Fruit fly (Drosophila melanogaster) whole organism: ENCODE results near the gene CG9444.

Source experiments
- CG8478 ChIP-seq: fragments of >200 bp; optimal IDR thresholded peaks from 2 replicates; lab custom pipeline; 2018; ENCODE audit warnings: inconsistent platforms
- Dll ChIP-seq: fragments of >200 bp; optimal IDR thresholded peaks from 2 replicates; lab custom pipeline; 2017
- EcR ChIP-seq, 2 experiments: fragments of >200 bp; optimal IDR thresholded peaks; 2 replicates each; lab custom pipeline; 2017; ENCODE audit warnings: missing biosample characterization in 2 of 2, missing genetic modification characterization in 2 of 2, missing genetic modification reagents in 2 of 2
- pan ChIP-seq: fragments of >200 bp; optimal IDR thresholded peaks from 2 replicates; lab custom pipeline; 2017
- psq ChIP-seq: fragments of >200 bp; optimal IDR thresholded peaks from 2 replicates; lab custom pipeline; 2017
- usp ChIP-seq: fragments of >200 bp; optimal IDR thresholded peaks from 2 replicates; lab custom pipeline; 2017; ENCODE audit warnings: missing biosample characterization, missing genetic modification characterization, mixed read lengths

The CG9444 gene

DNA sequence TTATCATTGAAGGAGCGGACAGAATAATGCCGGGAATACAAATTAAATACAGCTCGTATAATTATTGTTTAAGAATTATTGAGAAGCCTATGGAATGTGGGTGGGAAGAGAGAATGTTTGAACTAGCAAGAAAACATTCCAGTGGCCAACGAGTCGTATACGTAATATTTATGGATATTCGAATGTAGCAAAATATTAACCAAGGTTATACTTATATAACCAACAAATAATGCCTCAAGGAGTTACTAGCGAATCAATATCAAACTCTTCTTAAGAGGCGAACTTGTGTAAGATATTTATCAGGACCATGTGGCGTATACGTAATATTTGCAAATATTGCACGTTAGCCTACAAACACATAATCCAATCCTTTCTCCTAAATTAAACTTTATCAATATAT is 18.7 kb downstream of the CG9444 start:
- TF ChIP-seq EcR (GFP tag; optimal IDR thresholded peaks at IDR 0.05; lab: Kevin White, UChicago) = no peak
- TF ChIP-seq Dll = no peak
- TF ChIP-seq usp (GFP tag; lab: Kevin White, UChicago) = no peak
- no peak for TF ChIP-seq pan
- TF ChIP-seq CG8478 (lab: Kevin White, UChicago) = no peak
- TF ChIP-seq psq = no peak

- no peak for TF ChIP-seq pan
- TF ChIP-seq usp (GFP tag; lab: Kevin White, UChicago) = no peak
- no peak for TF ChIP-seq CG8478 (lab: Kevin White, UChicago)
- no peak for TF ChIP-seq Dll
- no peak for TF ChIP-seq EcR (GFP tag; optimal IDR thresholded peaks at IDR 0.05; lab: Kevin White, UChicago)
- no peak for TF ChIP-seq psq
Measured at dm6 chr3R:9646104-9646707, 37.9 kb downstream of the CG9444 start, which contains the start of gene Fst. Gene Fst, minus strand, starts transcription at chr3R:9646154.

DNA sequence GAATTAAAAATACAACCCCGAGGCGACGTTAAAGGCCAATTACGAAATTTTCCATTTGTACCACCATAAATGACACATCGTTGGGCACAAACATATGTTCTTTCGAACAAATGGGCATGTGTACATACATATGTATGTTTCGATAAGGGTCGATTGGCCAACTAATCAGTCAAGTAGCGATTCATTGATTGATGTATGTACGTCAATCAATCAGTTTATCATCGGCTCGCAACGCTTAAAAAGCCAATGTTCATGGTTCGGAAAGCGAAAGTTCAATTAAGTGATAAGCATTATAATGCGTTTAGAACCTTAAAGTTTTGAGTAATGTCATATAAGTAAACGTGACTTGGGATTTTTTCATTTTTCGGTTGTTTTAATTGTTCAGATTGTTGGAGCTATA is 39.4 kb downstream of the CG9444 start:
- TF ChIP-seq Dll = no peak

DNA sequence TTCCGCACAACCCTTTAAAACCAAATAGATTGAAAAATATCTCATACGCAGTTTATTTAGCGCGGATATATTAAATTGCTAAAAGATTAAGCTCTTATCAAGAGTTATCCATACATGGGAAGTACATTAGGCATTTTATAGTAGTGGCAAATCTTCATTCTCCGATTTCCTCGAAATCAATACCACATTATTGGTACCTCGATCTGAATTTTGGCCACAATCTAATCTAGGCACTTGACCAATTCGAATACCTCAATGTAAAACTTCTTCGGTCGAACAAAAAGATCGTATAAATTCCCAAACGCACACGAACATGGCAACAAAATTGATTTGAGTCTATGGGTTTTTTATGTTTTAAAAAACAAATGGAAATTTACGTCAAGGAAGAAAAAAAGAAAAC is 40.1 kb downstream of the CG9444 start:
- TF ChIP-seq psq (no peak), pan (no peak), usp (GFP tag; lab: Kevin White, UChicago) (no peak), CG8478 (lab: Kevin White, UChicago) (no peak), EcR (GFP tag; optimal IDR thresholded peaks at IDR 0.05; lab: Kevin White, UChicago) (no peak), Dll (no peak)

dm6 chr3R:9640313-9640712 is 43.8 kb downstream of the CG9444 start:
- TF ChIP-seq pan (no peak), usp (GFP tag; lab: Kevin White, UChicago) (no peak), CG8478 (lab: Kevin White, UChicago) (no peak), EcR (GFP tag; optimal IDR thresholded peaks at IDR 0.05; lab: Kevin White, UChicago) (no peak), Dll (no peak), psq (no peak)

DNA sequence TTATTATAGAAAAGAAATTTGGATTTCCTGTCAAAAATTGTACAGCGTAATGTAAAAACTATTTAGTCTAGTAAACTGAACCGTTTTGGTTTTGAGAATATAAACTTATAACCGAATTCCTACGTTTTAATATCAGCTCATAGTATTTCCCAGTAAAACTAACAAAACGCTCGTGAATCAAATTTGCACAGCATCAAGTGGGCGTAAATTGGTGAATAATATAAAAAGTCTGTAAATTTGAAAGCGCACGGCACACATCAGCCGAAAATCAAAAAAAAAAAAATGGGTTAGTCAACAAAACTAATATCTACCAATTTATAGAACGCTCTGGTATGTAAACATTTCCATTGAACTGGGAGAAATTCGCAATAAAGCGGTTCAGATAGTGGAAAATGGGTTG is 46.2 kb downstream of the CG9444 start, which contains the start of gene Dh44:
Gene Dh44 (plus strand): TSS at position 301 of the 400 bp plus-strand sequence.
- no peak for TF ChIP-seq pan
- no peak for TF ChIP-seq psq
- TF ChIP-seq EcR (GFP tag; optimal IDR thresholded peaks at IDR 0.05; lab: Kevin White, UChicago) = no peak
- TF ChIP-seq CG8478 (lab: Kevin White, UChicago) = no peak
- no peak for TF ChIP-seq Dll
- no peak for TF ChIP-seq usp (GFP tag; lab: Kevin White, UChicago)

dm6 chr3R:9637361-9637760 is 46.7 kb downstream of the CG9444 start, which contains the start of gene Scm:
Gene Scm, minus strand, starts transcription at chr3R:9637611.
- TF ChIP-seq psq (no peak), pan (no peak), Dll (no peak), usp (GFP tag; lab: Kevin White, UChicago) (no peak), CG8478 (lab: Kevin White, UChicago) (no peak), EcR (GFP tag; optimal IDR thresholded peaks at IDR 0.05; lab: Kevin White, UChicago) (no peak)

- TF ChIP-seq usp (GFP tag; lab: Kevin White, UChicago) (no peak), pan (no peak), EcR (GFP tag; optimal IDR thresholded peaks at IDR 0.05; lab: Kevin White, UChicago) (no peak), CG8478 (lab: Kevin White, UChicago) (no peak), Dll (no peak), psq (no peak)
Measured at dm6 chr3R:9632110-9632921, 51.7 kb downstream of the CG9444 start.

DNA sequence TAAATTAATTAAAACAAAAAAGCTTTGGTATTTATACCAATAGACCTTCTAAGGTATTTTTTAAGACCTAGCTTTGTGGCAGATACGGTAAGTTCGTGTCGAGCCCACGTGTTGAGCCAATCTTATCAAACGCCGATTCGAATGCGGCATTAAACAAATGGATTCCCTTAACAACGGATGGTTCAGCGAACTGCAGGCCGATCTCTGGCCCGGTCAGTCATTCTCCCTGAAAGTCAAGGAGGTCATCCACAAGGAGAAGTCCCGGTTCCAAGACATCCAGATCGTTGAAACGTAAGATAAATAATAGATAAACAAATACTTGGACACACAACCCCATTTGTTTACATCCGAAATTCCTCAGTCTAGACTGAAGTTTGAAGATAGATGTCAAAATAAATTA is 52.5 kb downstream of the CG9444 start, which contains the start of gene SpdS:
Gene SpdS (plus strand): TSS at position 78 of the 400 bp plus-strand sequence.
- TF ChIP-seq EcR (GFP tag; optimal IDR thresholded peaks at IDR 0.05; lab: Kevin White, UChicago) = no peak
- TF ChIP-seq CG8478 (lab: Kevin White, UChicago) = no peak
- TF ChIP-seq Dll = no peak
- TF ChIP-seq usp (GFP tag; lab: Kevin White, UChicago) = no peak
- TF ChIP-seq pan = no peak
- TF ChIP-seq psq = no peak
